Worm (Caenorhabditis elegans): ENCODE measurements around the gene sra-1.

Gene sra-1

ce11 chrII:9554925-9555553, 33.6 kb upstream of the sra-1 start, which contains the start of gene F35H8.2:
TSS of gene F35H8.2 (plus strand) at chrII:9555503.
- TF ChIP-seq daf-12 (tag; optimal IDR thresholded peaks at IDR 0.05): no peak
- no peak for TF ChIP-seq skn-1 (tag; optimal IDR thresholded peaks at IDR 0.05)
- TF ChIP-seq lsy-12 (tag; optimal IDR thresholded peaks at IDR 0.05): no peak
- TF ChIP-seq nhr-43 (tag; optimal IDR thresholded peaks at IDR 0.05; ENCODE audit: poor library complexity, severe bottlenecking): peak; percentile 58
- TF ChIP-seq ama-1 (optimal IDR thresholded peaks at IDR 0.05): no peak
- peak; percentile 58 for TF ChIP-seq nhr-23 (tag; optimal IDR thresholded peaks at IDR 0.05)
- TF ChIP-seq ceh-16 (tag; optimal IDR thresholded peaks at IDR 0.05): no peak
- TF ChIP-seq aly-2 (tag; optimal IDR thresholded peaks at IDR 0.05): no peak
- TF ChIP-seq nhr-237 (tag; optimal IDR thresholded peaks at IDR 0.05): no peak
- TF ChIP-seq R02D3.7 (tag; optimal IDR thresholded peaks at IDR 0.05): no peak
- no peak for TF ChIP-seq egl-5 (tag; optimal IDR thresholded peaks at IDR 0.05)
- no peak for TF ChIP-seq lin-39 (tag; optimal IDR thresholded peaks at IDR 0.05)
- TF ChIP-seq eor-1 (tag; optimal IDR thresholded peaks at IDR 0.05): no peak
- no peak for TF ChIP-seq nhr-12 (tag; optimal IDR thresholded peaks at IDR 0.05)
- TF ChIP-seq nhr-28 (tag; optimal IDR thresholded peaks at IDR 0.05): no peak
- peak; percentile 69 for TF ChIP-seq nhr-25 (tag; optimal IDR thresholded peaks at IDR 0.05)
- no peak for TF ChIP-seq sea-2 (GFP tag; optimal IDR thresholded peaks at IDR 0.05)
- TF ChIP-seq fos-1 (tag; optimal IDR thresholded peaks at IDR 0.05): no peak
- TF ChIP-seq ZK546.5 (tag; optimal IDR thresholded peaks at IDR 0.05): no peak
- TF ChIP-seq lin-15B (tag; optimal IDR thresholded peaks at IDR 0.05): no peak
- TF ChIP-seq zag-1 (tag; optimal IDR thresholded peaks at IDR 0.05): no peak
- TF ChIP-seq ceh-9 (tag; optimal IDR thresholded peaks at IDR 0.05): no peak
- no peak for TF ChIP-seq nfya-1 (tag; optimal IDR thresholded peaks at IDR 0.05; ENCODE audit: insufficient read depth)
- no peak for TF ChIP-seq elt-3 (tag; optimal IDR thresholded peaks at IDR 0.05)
- no peak for TF ChIP-seq ztf-11 (tag; optimal IDR thresholded peaks at IDR 0.05)
- no peak for TF ChIP-seq elt-2 (tag; optimal IDR thresholded peaks at IDR 0.05)

ce11 chrII:9553179-9553578, 31.7 kb upstream of the sra-1 start, which contains the start of gene F35H8.1:
TSS of gene F35H8.1 (minus strand) at chrII:9553279.
- TF ChIP-seq tbx-2 (tag; optimal IDR thresholded peaks at IDR 0.05): no peak
- no peak for TF ChIP-seq nhr-76 (tag; optimal IDR thresholded peaks at IDR 0.05)
- TF ChIP-seq nhr-237 (tag; optimal IDR thresholded peaks at IDR 0.05): no peak
- no peak for TF ChIP-seq aly-2 (tag; optimal IDR thresholded peaks at IDR 0.05)
- no peak for TF ChIP-seq nhr-12 (tag; optimal IDR thresholded peaks at IDR 0.05)
- no peak for TF ChIP-seq zag-1 (tag; optimal IDR thresholded peaks at IDR 0.05)
- no peak for TF ChIP-seq lin-39 (tag; optimal IDR thresholded peaks at IDR 0.05)

DNA sequence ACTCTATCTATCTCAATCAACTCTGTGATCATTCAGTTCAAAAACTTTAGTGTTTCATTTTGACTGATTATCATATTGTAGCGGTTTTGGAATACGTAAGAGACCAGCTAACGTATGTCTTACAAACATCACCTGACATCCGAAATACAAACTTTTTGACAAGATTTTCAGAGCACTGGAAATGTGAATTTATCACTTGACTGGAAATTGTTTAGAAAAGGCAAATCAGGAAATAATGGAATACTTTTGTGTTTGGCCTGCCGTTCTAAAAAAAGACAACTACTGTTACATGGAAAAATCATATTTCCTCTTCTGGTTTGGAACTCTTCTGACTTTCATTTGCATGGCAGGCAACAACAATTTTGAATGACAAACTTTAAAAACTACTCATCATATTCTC, 30.1 kb upstream of the sra-1 start, which contains the start of gene F35H8.12:
TSS of gene F35H8.12 (plus strand) at position 301 of the 400 bp plus-strand sequence.
- TF ChIP-seq daf-12 (tag; optimal IDR thresholded peaks at IDR 0.05) (no peak), zag-1 (tag; optimal IDR thresholded peaks at IDR 0.05) (no peak), jun-1 (tag; optimal IDR thresholded peaks at IDR 0.05) (no peak), nhr-43 (tag; optimal IDR thresholded peaks at IDR 0.05; ENCODE audit: poor library complexity, severe bottlenecking) (no peak), nhr-76 (tag; optimal IDR thresholded peaks at IDR 0.05) (no peak), ceh-82 (tag; optimal IDR thresholded peaks at IDR 0.05) (no peak), lin-39 (tag; optimal IDR thresholded peaks at IDR 0.05) (no peak), aly-2 (tag; optimal IDR thresholded peaks at IDR 0.05) (no peak), ceh-28 (tag; optimal IDR thresholded peaks at IDR 0.05) (no peak), nhr-237 (tag; optimal IDR thresholded peaks at IDR 0.05) (no peak), R02D3.7 (tag; optimal IDR thresholded peaks at IDR 0.05) (no peak), nhr-11 (tag; optimal IDR thresholded peaks at IDR 0.05) (no peak), unc-62 (GFP tag; optimal IDR thresholded peaks at IDR 0.05) (no peak)

DNA sequence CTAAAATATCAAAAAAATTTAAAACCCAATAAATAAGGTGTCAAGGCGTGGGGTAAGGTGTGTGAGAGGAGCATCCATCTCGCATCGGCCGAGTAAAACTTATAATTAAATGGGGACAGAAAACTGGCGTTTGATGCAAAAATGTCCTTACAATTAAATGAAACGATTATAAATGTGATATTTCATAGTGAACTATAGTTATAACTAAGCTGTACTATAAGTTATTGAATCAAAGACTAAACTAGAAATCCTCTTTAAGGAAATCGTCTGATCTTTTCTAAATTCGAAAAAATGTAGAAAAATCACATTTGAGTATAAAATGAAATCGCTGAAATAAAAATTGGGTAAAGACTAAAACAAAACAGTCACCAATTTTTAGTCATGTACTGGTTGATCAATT, 29.2 kb upstream of the sra-1 start, which contains the start of gene sra-6:
TSS of gene sra-6 (minus strand) at position 101 of the 400 bp plus-strand sequence.
- TF ChIP-seq nhr-25 (tag; optimal IDR thresholded peaks at IDR 0.05) (no peak), nhr-23 (tag; optimal IDR thresholded peaks at IDR 0.05) (no peak), nhr-12 (tag; optimal IDR thresholded peaks at IDR 0.05) (no peak), nhr-76 (tag; optimal IDR thresholded peaks at IDR 0.05) (no peak), egl-27 (tag; optimal IDR thresholded peaks at IDR 0.05) (no peak), zag-1 (tag; optimal IDR thresholded peaks at IDR 0.05) (no peak)
